Fruit fly (Drosophila melanogaster) whole organism, embryonic: ENCODE measurements around the gene CG42240.

Source experiments
- CG10462 ChIP-seq: fragments of 200-800 bp; sonication (Bioruptor generic); optimal IDR thresholded peaks from 2 replicates; lab custom pipeline; 2016; ENCODE audit warnings: missing biosample characterization, missing genetic modification characterization
- CG10979 ChIP-seq: fragments of 200-800 bp; sonication (Bioruptor generic); optimal IDR thresholded peaks from 2 replicates; lab custom pipeline; 2018; ENCODE audit warnings: missing biosample characterization, mild to moderate bottlenecking, missing genetic modification characterization, moderate library complexity
- CG11560 ChIP-seq: fragments of 200-800 bp; sonication (Bioruptor generic); IDR thresholded peaks from 3 replicates; pipeline ENCODE4 v1.3.6; 2022; ENCODE audit warnings: missing biosample characterization, missing genetic modification characterization
- CG13894 ChIP-seq: fragments of 200-800 bp; sonication (Bioruptor generic); optimal IDR thresholded peaks from 3 replicates; lab custom pipeline; 2018; ENCODE audit warnings: missing biosample characterization, mild to moderate bottlenecking, missing genetic modification characterization, moderate library complexity
- CG14860 ChIP-seq: fragments of 200-800 bp; sonication (Bioruptor generic); IDR thresholded peaks from 3 replicates; pipeline ENCODE4 v1.3.6; 2022; ENCODE audit warnings: missing biosample characterization, missing genetic modification characterization; ENCODE audit not compliant: partially characterized antibody
- CG1603 ChIP-seq: fragments of 200-800 bp; sonication (Bioruptor generic); optimal IDR thresholded peaks from 2 replicates; lab custom pipeline; 2019; ENCODE audit warnings: missing biosample characterization, mild to moderate bottlenecking, missing genetic modification characterization, moderate library complexity
- CG16779 ChIP-seq: fragments of 200-800 bp; sonication (Bioruptor generic); IDR thresholded peaks from 2 replicates; pipeline ENCODE4 v1.3.6; 2022; ENCODE audit warnings: missing biosample characterization, missing genetic modification characterization
- CG17361 ChIP-seq: fragments of 200-800 bp; sonication (Bioruptor generic); IDR thresholded peaks from 3 replicates; pipeline ENCODE4 v1.3.6; 2022; ENCODE audit warnings: missing biosample characterization, missing genetic modification characterization
- CG2116 ChIP-seq: fragments of 200-800 bp; sonication (Bioruptor generic); optimal IDR thresholded peaks from 3 replicates; lab custom pipeline; 2018; ENCODE audit warnings: missing biosample characterization, mild to moderate bottlenecking, missing genetic modification characterization
- CG3163 ChIP-seq: fragments of 200-800 bp; sonication (Bioruptor generic); optimal IDR thresholded peaks from 3 replicates; lab custom pipeline; 2016; ENCODE audit warnings: missing biosample characterization, missing genetic modification characterization
- CG32767 ChIP-seq: fragments of 200-800 bp; sonication (Bioruptor generic); IDR thresholded peaks from 2 replicates; pipeline ENCODE4 v1.3.6; 2022; ENCODE audit warnings: missing biosample characterization, missing genetic modification characterization
- CG4360 ChIP-seq: fragments of 200-800 bp; sonication (Bioruptor generic); IDR thresholded peaks from 2 replicates; pipeline ENCODE4 v1.3.6; 2022; ENCODE audit warnings: missing biosample characterization, missing genetic modification characterization
- CG4424 ChIP-seq: fragments of 200-800 bp; sonication (Bioruptor generic); optimal IDR thresholded peaks from 3 replicates; lab custom pipeline; 2016; ENCODE audit warnings: missing biosample characterization, missing genetic modification characterization
- CG5245 ChIP-seq: fragments of 200-800 bp; sonication (Bioruptor generic); optimal IDR thresholded peaks from 3 replicates; lab custom pipeline; 2016; ENCODE audit warnings: missing biosample characterization, missing genetic modification characterization
- CG7372 ChIP-seq: fragments of 200-800 bp; sonication (Bioruptor generic); IDR thresholded peaks from 2 replicates; pipeline ENCODE4 v1.3.6; 2022; ENCODE audit warnings: missing biosample characterization, missing genetic modification characterization
- CG9876 ChIP-seq: fragments of 200-800 bp; sonication (Bioruptor generic); optimal IDR thresholded peaks from 2 replicates; lab custom pipeline; 2016; ENCODE audit warnings: missing biosample characterization, missing genetic modification characterization
- Fer1 ChIP-seq: fragments of 200-800 bp; sonication (Bioruptor generic); optimal IDR thresholded peaks from 2 replicates; lab custom pipeline; 2017; ENCODE audit warnings: missing biosample characterization, mild to moderate bottlenecking, missing genetic modification characterization
- HLH54F ChIP-seq: fragments of 200-800 bp; sonication (Bioruptor generic); optimal IDR thresholded peaks from 3 replicates; lab custom pipeline; 2016; ENCODE audit warnings: missing biosample characterization, missing genetic modification characterization
- Hand ChIP-seq: fragments of 200-800 bp; sonication (Bioruptor generic); optimal IDR thresholded peaks from 2 replicates; lab custom pipeline; 2017; ENCODE audit warnings: mild to moderate bottlenecking, missing biosample characterization, missing genetic modification reagents, missing genetic modification characterization
- Hmr ChIP-seq: fragments of 200-800 bp; sonication (Bioruptor generic); optimal IDR thresholded peaks from 3 replicates; lab custom pipeline; 2017; ENCODE audit warnings: mild to moderate bottlenecking, missing biosample characterization, missing genetic modification reagents, missing genetic modification characterization
- Hr78 ChIP-seq, 2 experiments: fragments of 200-800 bp in 1 of 2; fragments of >200 bp in 1 of 2; sonication (Bioruptor generic) in 1 of 2; optimal IDR thresholded peaks; 2 replicates each; lab custom pipeline; 2017 to 2019; ENCODE audit warnings: missing biosample characterization in 2 of 2, missing genetic modification characterization in 2 of 2, mild to moderate bottlenecking in 1 of 2, moderate library complexity in 1 of 2
- Jarid2 ChIP-seq: fragments of 200-800 bp; sonication (Bioruptor generic); optimal IDR thresholded peaks from 3 replicates; lab custom pipeline; 2017; ENCODE audit warnings: mild to moderate bottlenecking, missing biosample characterization, missing genetic modification reagents, missing genetic modification characterization
- Mad ChIP-seq: fragments of 200-800 bp; sonication (Bioruptor generic); optimal IDR thresholded peaks from 2 replicates; lab custom pipeline; 2016; ENCODE audit warnings: missing biosample characterization, missing genetic modification characterization
- Max ChIP-seq: fragments of 200-800 bp; sonication (Bioruptor generic); optimal IDR thresholded peaks from 2 replicates; lab custom pipeline; 2016; ENCODE audit warnings: missing biosample characterization, mild to moderate bottlenecking, missing genetic modification characterization
- NC2β ChIP-seq: fragments of 200-800 bp; sonication (Bioruptor generic); optimal IDR thresholded peaks from 2 replicates; lab custom pipeline; 2016; ENCODE audit warnings: missing biosample characterization, missing genetic modification characterization
- Ravus ChIP-seq: fragments of 200-800 bp; sonication (Bioruptor generic); IDR thresholded peaks from 2 replicates; pipeline ENCODE4 v1.3.6; 2022; ENCODE audit warnings: missing biosample characterization, missing genetic modification characterization
- TFAM ChIP-seq: fragments of 200-800 bp; sonication (Bioruptor generic); optimal IDR thresholded peaks from 2 replicates; lab custom pipeline; 2017; ENCODE audit warnings: missing biosample characterization, missing genetic modification characterization, inconsistent platforms
- YL-1 ChIP-seq: fragments of 200-800 bp; sonication (Bioruptor generic); optimal IDR thresholded peaks from 3 replicates; lab custom pipeline; 2017; ENCODE audit warnings: missing biosample characterization, mild to moderate bottlenecking, missing genetic modification characterization
- amos ChIP-seq: fragments of 200-800 bp; sonication (Bioruptor generic); IDR thresholded peaks from 2 replicates; pipeline ENCODE4 v1.3.6; 2022; ENCODE audit warnings: missing biosample characterization, missing genetic modification characterization; ENCODE audit not compliant: partially characterized antibody
- ase ChIP-seq: fragments of 200-800 bp; sonication (Bioruptor generic); IDR thresholded peaks from 3 replicates; pipeline ENCODE4 v1.3.6; 2022; ENCODE audit warnings: missing biosample characterization, missing genetic modification characterization
- bowl ChIP-seq: fragments of 200-800 bp; sonication (Bioruptor generic); IDR thresholded peaks from 2 replicates; pipeline ENCODE4 v1.3.6; 2022; ENCODE audit warnings: missing biosample characterization, missing genetic modification characterization
- croc ChIP-seq: fragments of 200-800 bp; sonication (Bioruptor generic); conservative IDR thresholded peaks from 3 replicates; pipeline ENCODE4 v1.3.6; 2022; ENCODE audit warnings: missing biosample characterization, missing genetic modification characterization
- disco-r ChIP-seq: fragments of 200-800 bp; sonication (Bioruptor generic); optimal IDR thresholded peaks from 2 replicates; lab custom pipeline; 2016; ENCODE audit warnings: missing biosample characterization, missing genetic modification characterization
- dm ChIP-seq: fragments of 200-800 bp; sonication (Bioruptor generic); optimal IDR thresholded peaks from 3 replicates; lab custom pipeline; 2016; ENCODE audit warnings: missing biosample characterization, missing genetic modification characterization
- dmrt11E ChIP-seq: fragments of 200-800 bp; sonication (Bioruptor generic); optimal IDR thresholded peaks from 3 replicates; lab custom pipeline; 2018; ENCODE audit warnings: missing biosample characterization, mild to moderate bottlenecking, missing genetic modification characterization, moderate library complexity
- emc ChIP-seq: fragments of 200-800 bp; sonication (Bioruptor generic); optimal IDR thresholded peaks from 2 replicates; lab custom pipeline; 2016; ENCODE audit warnings: missing biosample characterization, missing genetic modification characterization
- fu2 ChIP-seq: fragments of 200-800 bp; sonication (Bioruptor generic); optimal IDR thresholded peaks from 2 replicates; lab custom pipeline; 2016; ENCODE audit warnings: missing biosample characterization, missing genetic modification characterization
- gce ChIP-seq: fragments of 200-800 bp; sonication (Bioruptor generic); IDR thresholded peaks from 3 replicates; pipeline ENCODE4 v1.3.6; 2022; ENCODE audit warnings: missing biosample characterization, missing genetic modification characterization
- gem ChIP-seq: fragments of 200-800 bp; sonication (Bioruptor generic); optimal IDR thresholded peaks from 2 replicates; lab custom pipeline; 2019; ENCODE audit warnings: missing biosample characterization, mild to moderate bottlenecking, missing genetic modification characterization, moderate library complexity
- gro ChIP-seq: fragments of 200-800 bp; sonication (Bioruptor generic); optimal IDR thresholded peaks from 2 replicates; lab custom pipeline; 2016; ENCODE audit warnings: missing biosample characterization, missing genetic modification characterization
- h ChIP-seq: fragments of >200 bp; optimal IDR thresholded peaks from 2 replicates; lab custom pipeline; 2017
- jing ChIP-seq: fragments of 200-800 bp; sonication (Bioruptor generic); optimal IDR thresholded peaks from 2 replicates; lab custom pipeline; 2018; ENCODE audit warnings: missing biosample characterization, mild to moderate bottlenecking, missing genetic modification characterization
- maf-S ChIP-seq: fragments of 200-800 bp; sonication (Bioruptor generic); optimal IDR thresholded peaks from 2 replicates; lab custom pipeline; 2016; ENCODE audit warnings: missing biosample characterization, missing genetic modification characterization
- mam ChIP-seq: fragments of 200-800 bp; sonication (Bioruptor generic); optimal IDR thresholded peaks from 3 replicates; lab custom pipeline; 2016; ENCODE audit warnings: missing biosample characterization, missing genetic modification characterization
- mirr ChIP-seq: fragments of 200-800 bp; sonication (Bioruptor generic); optimal IDR thresholded peaks from 3 replicates; lab custom pipeline; 2018; ENCODE audit warnings: missing biosample characterization, mild to moderate bottlenecking, missing genetic modification characterization
- oc ChIP-seq: fragments of 200-800 bp; sonication (Bioruptor generic); optimal IDR thresholded peaks from 2 replicates; lab custom pipeline; 2018; ENCODE audit warnings: missing biosample characterization, mild to moderate bottlenecking, missing genetic modification characterization, moderate library complexity
- row ChIP-seq: fragments of 200-800 bp; sonication (Bioruptor generic); IDR thresholded peaks from 3 replicates; pipeline ENCODE4 v1.3.6; 2022; ENCODE audit warnings: missing biosample characterization, missing genetic modification characterization
- slou ChIP-seq: fragments of 200-800 bp; sonication (Bioruptor generic); optimal IDR thresholded peaks from 3 replicates; lab custom pipeline; 2016; ENCODE audit warnings: missing biosample characterization, missing genetic modification characterization
- zf30C ChIP-seq: fragments of 200-800 bp; sonication (Bioruptor generic); optimal IDR thresholded peaks from 3 replicates; lab custom pipeline; 2018; ENCODE audit warnings: missing biosample characterization, mild to moderate bottlenecking, missing genetic modification characterization
- zfh2 ChIP-seq: fragments of 200-800 bp; sonication (Bioruptor generic); optimal IDR thresholded peaks from 2 replicates; lab custom pipeline; 2016; ENCODE audit warnings: missing biosample characterization, missing genetic modification characterization

CG42240 gene

dm6 chrX:6330369-6330949 lies at the start of gene CG42240 (continued):
- TF ChIP-seq Jarid2 (peak; percentile 76), YL-1 (GFP tag; lab: Kevin White, UChicago) (peak; percentile 82), Fer1 (peak; percentile 93), Max (GFP tag; lab: Kevin White, UChicago) (peak; percentile 91), Hand (GFP tag; lab: Kevin White, UChicago) (peak; percentile 88), maf-S (GFP tag; lab: Kevin White, UChicago) (peak; percentile 77), CG11560 (tag; lab: Robert Waterston, UW) (peak; percentile 60; the same call in 2 of the 3 replicates), CG7372 (GFP tag; lab: Robert Waterston, UW) (peak; percentile 81), CG1603 (peak; percentile 70), fu2 (GFP tag; lab: Kevin White, UChicago) (peak; percentile 66), zf30C (GFP tag; lab: Kevin White, UChicago) (peak; percentile 82), Ravus (peak; percentile 23; the same call in 1 of the 2 replicates), Hr78 (GFP tag; optimal IDR thresholded peaks at IDR 0.05; lab: Kevin White, UChicago) (peak in 1 of 2 experiments; percentile 88), oc (peak; percentile 79), mirr (peak; percentile 60), ase (GFP tag; lab: Robert Waterston, UW) (peak; percentile 58; the same call in 1 of the 3 replicates), gro (GFP tag; lab: Kevin White, UChicago) (peak; percentile 3), amos (GFP tag; lab: Robert Waterston, UW) (no peak), row (GFP tag; lab: Robert Waterston, UW) (peak; percentile 91), CG32767 (GFP tag; lab: Robert Waterston, UW) (peak; percentile 76), CG13894 (tag; lab: Kevin White, UChicago) (peak; percentile 68), TFAM (GFP tag; lab: Kevin White, UChicago) (peak; percentile 6), CG10462 (GFP tag; lab: Kevin White, UChicago) (peak; percentile 81), CG14860 (GFP tag; lab: Robert Waterston, UW) (no peak), CG17361 (GFP tag; lab: Robert Waterston, UW) (peak; percentile 98), CG2116 (GFP tag; lab: Kevin White, UChicago) (peak; percentile 73), dm (GFP tag; lab: Kevin White, UChicago) (peak; percentile 50), CG5245 (peak; percentile 77), gce (0 out of 3 replicates have a peak, but pooled peaks have one; percentile 10), zfh2 (GFP tag; lab: Kevin White, UChicago) (peak; percentile 46), slou (peak; percentile 61), bowl (GFP tag; lab: Robert Waterston, UW) (peak; percentile 46; the same call in 1 of the 2 replicates), CG4424 (peak; percentile 94), emc (GFP tag; lab: Kevin White, UChicago) (peak; percentile 56), CG3163 (GFP tag; lab: Kevin White, UChicago) (peak; percentile 1), gem (tag; lab: Kevin White, UChicago) (peak; percentile 95), HLH54F (GFP tag; lab: Kevin White, UChicago) (peak; percentile 72), NC2β (GFP tag; lab: Kevin White, UChicago) (peak; percentile 71), disco-r (peak; percentile 61), h (no peak), mam (peak; percentile 71), dmrt11E (tag; lab: Kevin White, UChicago) (peak; percentile 72), jing (GFP tag; lab: Kevin White, UChicago) (peak; percentile 79), CG9876 (peak; percentile 13), Hmr (GFP tag; lab: Kevin White, UChicago) (peak; percentile 94), croc (GFP tag; lab: Robert Waterston, UW) (peak; percentile 82), Mad (GFP tag; lab: Kevin White, UChicago) (peak; percentile 61), CG10979 (tag; lab: Kevin White, UChicago) (peak; percentile 94), CG4360 (GFP tag; lab: Robert Waterston, UW) (0 out of 2 replicates have a peak, but pooled peaks have one; percentile 16), CG16779 (GFP tag; lab: Robert Waterston, UW) (no peak)
